Fruit fly (Drosophila melanogaster) S2 (cell line): ENCODE data around the gene CG32554.
A peak's percentile ranks its signal among the peaks of the same experiment; 100 is the strongest.
"Not testable (repeated sequence)": the region's sequence is repeated elsewhere in the genome, so short reads cannot be mapped to it uniquely, and the experiment has no call there.

Experiments
- CG8478 ChIP-seq: fragments of >200 bp; optimal IDR thresholded peaks from 2 replicates; lab custom pipeline; 2018
- CTCF ChIP-seq, 2 experiments: fragments of >200 bp; optimal IDR thresholded peaks; 2 replicates each; lab custom pipeline; 2018

Gene CG32554

dm6 chrX:17852457-17852856, at the start of gene CG32554:
Gene CG32554, minus strand, starts transcription at chrX:17852685.
- no peak for TF ChIP-seq CTCF (optimal IDR thresholded peaks at IDR 0.05; lab: Kevin White, UChicago)
- no peak for TF ChIP-seq CG8478 (lab: Kevin White, UChicago)

DNA sequence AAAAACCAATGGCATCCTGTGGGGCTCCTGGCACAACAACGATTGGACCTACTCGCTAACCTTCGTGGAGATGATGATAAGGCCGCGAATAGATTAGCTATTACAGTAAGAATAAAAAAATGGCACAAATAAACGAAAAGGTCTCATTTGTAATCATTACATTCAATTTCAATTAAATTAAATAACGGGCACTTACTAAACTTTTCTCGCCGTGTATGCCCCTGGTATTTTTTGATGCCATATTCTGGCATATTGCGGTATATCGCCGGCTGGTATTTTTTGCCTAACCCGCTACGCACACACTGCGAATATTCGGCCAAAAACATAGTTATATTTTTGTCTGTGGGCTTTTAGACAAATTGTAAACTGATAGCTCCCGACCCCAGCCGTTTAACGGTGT, 46.9 kb upstream of the CG32554 start, which contains the start of gene Gss2:
Gss2 (plus strand) TSS at position 301 of the 400 bp plus-strand sequence.
- not testable (repeated sequence) for TF ChIP-seq CG8478 (lab: Kevin White, UChicago); CTCF (optimal IDR thresholded peaks at IDR 0.05; lab: Kevin White, UChicago)

- not testable (repeated sequence) for TF ChIP-seq CTCF (optimal IDR thresholded peaks at IDR 0.05; lab: Kevin White, UChicago); CG8478 (lab: Kevin White, UChicago)
Observed at dm6 chrX:17889247-17889646, 36.8 kb upstream of the CG32554 start, which contains the start of gene Gss1. Gene Gss1, plus strand, starts transcription at chrX:17889547.

dm6 chrX:17887877-17888276, 35.4 kb upstream of the CG32554 start, which contains the start of gene CG6788:
Gene CG6788, plus strand, starts transcription at chrX:17888177.
- TF ChIP-seq CG8478 (lab: Kevin White, UChicago) (no peak), CTCF (optimal IDR thresholded peaks at IDR 0.05; lab: Kevin White, UChicago) (no peak)

- no peak for TF ChIP-seq CG8478 (lab: Kevin White, UChicago)
- peak; percentile 24 to 58 for TF ChIP-seq CTCF (optimal IDR thresholded peaks at IDR 0.05; lab: Kevin White, UChicago)
Observed at dm6 chrX:17887208-17887627, 34.7 kb upstream of the CG32554 start, which contains the start of gene mnb. Gene mnb, minus strand, starts transcription at chrX:17887222.

DNA sequence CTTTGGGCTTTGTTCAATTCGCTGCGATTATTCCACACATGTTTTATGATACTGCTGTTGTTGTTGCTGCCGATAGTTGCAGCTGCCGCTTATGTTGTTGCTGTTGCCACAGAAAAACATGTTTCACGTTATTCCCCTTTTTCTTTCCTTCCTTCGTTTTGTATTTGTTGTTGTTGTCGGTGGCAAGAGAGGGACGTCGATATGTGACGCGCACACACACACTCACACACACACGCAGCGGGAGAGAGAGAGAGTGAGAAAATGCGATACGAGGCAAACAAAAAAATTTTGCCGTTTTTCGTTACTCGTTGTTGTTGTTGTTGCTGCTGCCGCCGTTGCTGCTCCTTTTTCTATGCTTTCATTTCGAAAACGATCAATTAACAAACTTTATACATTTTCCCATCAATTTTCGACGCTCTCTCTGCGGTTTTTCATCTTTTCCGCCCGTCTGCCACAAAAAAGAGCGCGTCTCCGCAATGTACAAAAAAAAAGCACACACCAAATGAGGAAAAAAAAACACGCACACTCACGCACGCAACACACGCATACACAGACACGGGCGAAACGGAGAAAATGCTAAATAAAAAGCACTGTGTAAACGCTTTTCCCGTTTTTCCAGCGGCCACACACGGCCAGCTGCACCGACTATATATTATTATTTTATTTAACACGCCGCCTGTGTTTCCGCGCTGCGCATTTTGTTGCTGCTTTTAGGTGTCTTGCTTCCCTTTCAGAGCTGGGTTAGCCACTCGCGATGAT, 34.1 kb upstream of the CG32554 start:
- TF ChIP-seq CG8478 (lab: Kevin White, UChicago) (no peak), CTCF (optimal IDR thresholded peaks at IDR 0.05; lab: Kevin White, UChicago) (no peak)

DNA sequence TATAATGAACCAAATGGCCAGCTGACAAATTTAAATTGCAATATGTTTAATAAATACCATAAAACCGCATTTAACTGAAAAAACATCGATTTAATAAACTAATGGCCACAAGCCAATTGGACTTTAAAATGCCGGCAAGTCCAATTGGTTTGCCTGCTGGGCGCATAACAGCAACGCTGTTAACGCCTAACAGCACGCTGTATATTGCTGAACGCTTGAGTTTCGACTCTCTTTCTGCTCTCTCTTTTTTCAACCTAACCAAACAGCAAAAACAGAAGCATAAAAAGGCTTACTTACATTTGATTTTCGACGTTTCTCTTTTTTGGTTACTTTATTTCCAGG, 33.6 kb upstream of the CG32554 start:
- TF ChIP-seq CG8478 (lab: Kevin White, UChicago), result no peak
- no peak for TF ChIP-seq CTCF (optimal IDR thresholded peaks at IDR 0.05; lab: Kevin White, UChicago)

- no peak for TF ChIP-seq CG8478 (lab: Kevin White, UChicago)
- peak in 1 of 2 experiments; percentile 3 for TF ChIP-seq CTCF (optimal IDR thresholded peaks at IDR 0.05; lab: Kevin White, UChicago)
Observed at dm6 chrX:17885295-17885694, 32.8 kb upstream of the CG32554 start.

- TF ChIP-seq CG8478 (lab: Kevin White, UChicago) (no peak), CTCF (optimal IDR thresholded peaks at IDR 0.05; lab: Kevin White, UChicago) (peak; percentile 84 to 87)
Observed at dm6 chrX:17884567-17884966, 32.1 kb upstream of the CG32554 start.

dm6 chrX:17883418-17883817, 30.9 kb upstream of the CG32554 start, which contains the start of gene CG12985:
Gene CG12985, plus strand, starts transcription at chrX:17883718.
- TF ChIP-seq CTCF (optimal IDR thresholded peaks at IDR 0.05; lab: Kevin White, UChicago), result no peak
- no peak for TF ChIP-seq CG8478 (lab: Kevin White, UChicago)

DNA sequence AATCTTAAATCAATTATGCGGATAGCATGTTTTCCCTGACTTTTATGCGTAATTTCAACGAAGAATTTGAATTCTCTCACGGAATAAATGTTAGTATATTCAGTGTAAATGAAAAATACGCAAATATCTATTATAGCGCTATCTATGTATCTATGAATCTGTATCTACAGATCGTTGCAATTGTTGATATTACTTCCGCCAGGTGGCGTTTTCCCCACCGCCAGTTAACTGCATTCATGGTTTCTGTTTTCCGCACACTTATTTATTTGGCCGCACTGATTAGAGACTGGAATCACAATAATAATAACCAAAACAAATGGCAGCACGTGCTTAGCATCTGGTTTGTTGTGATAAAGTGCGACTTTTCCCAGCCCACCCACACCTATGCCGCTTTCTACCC, 30.3 kb upstream of the CG32554 start:
- TF ChIP-seq CTCF (optimal IDR thresholded peaks at IDR 0.05; lab: Kevin White, UChicago), result peak; percentile 74 to 76
- TF ChIP-seq CG8478 (lab: Kevin White, UChicago), result no peak

DNA sequence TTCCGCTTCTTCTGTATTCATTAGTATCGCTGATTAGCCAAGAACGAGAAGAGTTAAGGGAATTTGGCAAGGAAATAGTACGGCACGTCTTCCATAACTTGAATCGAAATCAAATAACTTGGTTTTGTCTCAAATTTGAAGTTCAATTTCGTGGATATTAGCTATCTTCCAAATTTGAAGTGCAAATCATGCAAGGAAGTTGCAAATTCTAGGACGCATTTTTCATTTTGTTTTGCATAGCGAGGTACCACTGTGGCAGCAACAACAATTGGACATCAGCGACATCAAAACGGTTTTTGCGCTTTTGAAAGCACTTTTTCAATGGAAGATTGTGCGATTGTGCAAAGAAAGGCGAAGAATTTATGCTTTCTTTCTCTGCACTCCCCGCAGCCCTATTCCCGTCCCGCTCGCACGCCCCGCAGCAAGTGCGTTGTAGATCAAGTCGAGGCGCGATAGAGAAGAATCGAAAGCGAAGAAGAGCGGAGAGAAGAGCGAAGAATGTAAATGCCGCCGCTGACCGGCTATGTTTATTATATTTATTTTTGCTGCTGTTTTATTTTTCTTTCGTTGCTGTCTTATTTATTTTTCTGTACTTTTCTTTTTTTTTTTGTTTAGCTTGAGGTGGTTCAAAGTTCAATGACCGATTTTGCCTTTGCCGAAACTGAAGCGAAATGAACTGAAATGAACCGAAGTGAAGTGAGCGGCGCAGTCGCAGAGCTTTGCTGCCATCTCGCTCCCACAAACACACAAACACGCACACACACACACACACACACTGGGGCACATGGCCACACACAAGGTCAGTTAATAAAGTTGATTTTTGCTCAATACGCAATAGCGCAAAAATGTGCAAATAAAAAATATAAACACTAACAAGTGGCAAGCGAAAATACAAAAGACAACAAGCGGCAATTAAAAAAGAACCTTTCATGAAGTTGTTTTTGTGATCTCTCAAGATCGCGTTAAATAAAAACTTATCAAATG, 28.9 kb upstream of the CG32554 start:
- TF ChIP-seq CTCF (optimal IDR thresholded peaks at IDR 0.05; lab: Kevin White, UChicago), result no peak
- TF ChIP-seq CG8478 (lab: Kevin White, UChicago), result no peak

DNA sequence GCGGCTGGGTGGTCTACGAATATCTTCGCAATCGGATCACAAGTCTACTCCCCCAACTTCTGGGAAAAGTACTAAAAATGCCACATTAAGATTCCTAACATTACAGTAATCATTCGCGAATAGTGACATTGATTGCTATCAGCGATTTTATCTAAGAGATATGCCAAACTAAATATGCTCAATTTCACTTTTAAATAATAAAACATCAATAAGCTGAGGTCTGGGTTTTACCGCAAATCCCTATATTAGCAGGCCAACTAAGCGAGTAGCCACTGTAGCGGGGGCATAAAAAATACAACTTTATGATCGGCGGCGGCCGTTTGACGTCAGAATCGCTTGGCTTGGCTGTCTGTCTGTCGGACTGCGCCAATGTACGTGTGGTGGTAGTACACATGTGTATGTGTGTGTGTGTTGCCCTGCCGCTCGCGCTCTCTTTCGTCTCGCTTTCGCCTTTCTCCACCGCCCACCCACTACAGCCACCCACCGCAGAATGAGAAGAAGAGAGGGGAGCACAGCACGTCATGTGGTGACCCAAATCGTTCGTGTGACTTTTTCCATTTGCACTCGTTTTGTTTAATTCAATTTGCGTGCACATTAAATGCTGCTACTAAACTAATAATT, 27.9 kb upstream of the CG32554 start:
- no peak for TF ChIP-seq CTCF (optimal IDR thresholded peaks at IDR 0.05; lab: Kevin White, UChicago)
- TF ChIP-seq CG8478 (lab: Kevin White, UChicago), result no peak
